Fruit fly (Drosophila melanogaster): Measurements from ENCODE around the gene AstA.

Gene AstA

DNA sequence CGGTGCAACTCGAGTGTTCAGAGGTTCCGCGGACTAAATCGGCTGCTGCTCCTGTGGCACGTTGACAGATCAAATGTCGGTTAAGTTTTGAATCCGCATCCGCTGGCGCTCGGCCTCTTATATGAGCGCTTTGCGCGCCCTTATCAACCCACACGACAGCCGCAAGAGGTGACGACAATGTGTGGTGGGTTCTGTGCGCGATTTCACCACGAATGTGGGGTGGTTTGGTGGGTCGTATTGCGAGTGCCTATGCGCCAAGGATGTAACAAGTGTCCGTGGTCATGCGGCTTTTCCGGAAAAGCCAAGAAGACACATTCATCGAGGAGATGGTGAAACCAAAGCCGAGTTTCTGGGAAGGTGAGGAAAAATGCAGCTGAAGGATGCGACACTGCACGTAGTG lies at the start of gene AstA:
Gene AstA, minus strand, starts transcription at position 101 of the 400 bp plus-strand sequence.
- TF ChIP-seq Pif1B (GFP tag; optimal IDR thresholded peaks at IDR 0.05) = no peak

dm6 chr3R:24813637-24814301 lies 48.9 kb upstream of the AstA start, which contains the start of the genes lili and CG34150:
lili (minus strand) TSS chr3R:24814012.
CG34150 (plus strand) TSS chr3R:24814262.
- TF ChIP-seq CG17806 (tag; optimal IDR thresholded peaks at IDR 0.05) (peak; percentile 39), CG8159 (tag; optimal IDR thresholded peaks at IDR 0.05) (no peak), CG13204 (GFP tag; optimal IDR thresholded peaks at IDR 0.05) (no peak), D1 (tag; optimal IDR thresholded peaks at IDR 0.05) (no peak), CG14655 (GFP tag; optimal IDR thresholded peaks at IDR 0.05) (no peak), EcR (GFP tag; optimal IDR thresholded peaks at IDR 0.05) (peak; percentile 22), Snoo (tag; optimal IDR thresholded peaks at IDR 0.05) (peak; percentile 31), fd96Ca (GFP tag; IDR thresholded peaks at IDR 0.05) (no peak), Pif1A (GFP tag; optimal IDR thresholded peaks at IDR 0.05) (no peak), CG34367 (tag; optimal IDR thresholded peaks at IDR 0.05) (no peak), CG12605 (GFP tag; IDR thresholded peaks at IDR 0.05) (peak; percentile 27), CG4496 (GFP tag; IDR thresholded peaks at IDR 0.05) (peak; percentile 79), CG9948 (tag; optimal IDR thresholded peaks at IDR 0.05) (peak; percentile 38), Pif1B (GFP tag; optimal IDR thresholded peaks at IDR 0.05) (no peak), Ets98B (GFP tag; IDR thresholded peaks at IDR 0.05) (peak; percentile 38; the same call in 1 of the 2 replicates), CG15710 (tag; optimal IDR thresholded peaks at IDR 0.05) (peak; percentile 60), CG10348 (GFP tag; IDR thresholded peaks at IDR 0.05) (no peak), CG32121 (GFP tag; IDR thresholded peaks at IDR 0.05) (peak; percentile 28; the same call in 1 of the 2 replicates), rn (GFP tag; IDR thresholded peaks at IDR 0.05) (no peak), CG8301 (tag; optimal IDR thresholded peaks at IDR 0.05) (no peak), gl (tag; optimal IDR thresholded peaks at IDR 0.05) (no peak)

dm6 chr3R:24812987-24813636 lies 48.2 kb upstream of the AstA start:
- TF ChIP-seq CG8159 (tag; optimal IDR thresholded peaks at IDR 0.05) (no peak), CG12605 (GFP tag; IDR thresholded peaks at IDR 0.05) (peak; percentile 64)

DNA sequence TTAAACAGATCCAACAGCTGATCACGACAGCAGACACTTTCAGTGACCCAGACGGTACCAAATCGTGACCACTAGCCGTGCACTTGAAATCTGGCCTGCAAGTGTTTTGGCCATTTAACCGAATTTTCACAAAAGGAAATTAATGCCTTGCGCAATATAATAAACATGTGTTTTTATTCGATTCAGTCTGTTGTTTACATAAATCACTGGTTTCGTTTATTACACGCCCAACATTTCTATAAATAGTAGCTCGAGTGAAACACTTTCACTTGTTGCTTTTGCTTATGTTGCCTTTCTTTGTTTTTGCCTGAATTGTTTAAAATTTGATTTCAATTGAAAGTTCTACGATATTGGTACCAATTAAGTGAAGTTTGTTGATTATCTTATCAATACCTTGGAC lies 47.5 kb upstream of the AstA start:
- TF ChIP-seq CG17806 (tag; optimal IDR thresholded peaks at IDR 0.05) (no peak), EcR (GFP tag; optimal IDR thresholded peaks at IDR 0.05) (no peak), CG8301 (tag; optimal IDR thresholded peaks at IDR 0.05) (no peak), gl (tag; optimal IDR thresholded peaks at IDR 0.05) (no peak), CG10348 (GFP tag; IDR thresholded peaks at IDR 0.05) (no peak), fd96Ca (GFP tag; IDR thresholded peaks at IDR 0.05) (no peak), CG9948 (tag; optimal IDR thresholded peaks at IDR 0.05) (no peak), CG34367 (tag; optimal IDR thresholded peaks at IDR 0.05) (no peak), CG12605 (GFP tag; IDR thresholded peaks at IDR 0.05) (no peak), rn (GFP tag; IDR thresholded peaks at IDR 0.05) (no peak), Snoo (tag; optimal IDR thresholded peaks at IDR 0.05) (no peak), CG32121 (GFP tag; IDR thresholded peaks at IDR 0.05) (no peak), Pif1B (GFP tag; optimal IDR thresholded peaks at IDR 0.05) (no peak)

dm6 chr3R:24810844-24811625 lies 46.2 kb upstream of the AstA start:
- TF ChIP-seq CG10348 (GFP tag; IDR thresholded peaks at IDR 0.05) (peak; percentile 85), CG15710 (tag; optimal IDR thresholded peaks at IDR 0.05) (peak; percentile 90), Ets98B (GFP tag; IDR thresholded peaks at IDR 0.05) (peak; percentile 97), Snoo (tag; optimal IDR thresholded peaks at IDR 0.05) (peak; percentile 69), fd96Ca (GFP tag; IDR thresholded peaks at IDR 0.05) (peak; percentile 98), CG34367 (tag; optimal IDR thresholded peaks at IDR 0.05) (peak; percentile 92), CG8301 (tag; optimal IDR thresholded peaks at IDR 0.05) (peak; percentile 95), CG9948 (tag; optimal IDR thresholded peaks at IDR 0.05) (peak; percentile 88), Pif1B (GFP tag; optimal IDR thresholded peaks at IDR 0.05) (peak; percentile 93), gl (tag; optimal IDR thresholded peaks at IDR 0.05) (peak; percentile 85), EcR (GFP tag; optimal IDR thresholded peaks at IDR 0.05) (peak; percentile 95), CG32121 (GFP tag; IDR thresholded peaks at IDR 0.05) (peak; percentile 93), CG12605 (GFP tag; IDR thresholded peaks at IDR 0.05) (peak; percentile 94), CG4496 (GFP tag; IDR thresholded peaks at IDR 0.05) (peak; percentile 98), CG8159 (tag; optimal IDR thresholded peaks at IDR 0.05) (peak; percentile 88), CG13204 (GFP tag; optimal IDR thresholded peaks at IDR 0.05) (no peak), CG14655 (GFP tag; optimal IDR thresholded peaks at IDR 0.05) (peak; percentile 96), D1 (tag; optimal IDR thresholded peaks at IDR 0.05) (no peak), rn (GFP tag; IDR thresholded peaks at IDR 0.05) (peak; percentile 89), CG17806 (tag; optimal IDR thresholded peaks at IDR 0.05) (peak; percentile 92), Pif1A (GFP tag; optimal IDR thresholded peaks at IDR 0.05) (peak; percentile 93)
